Worm (Caenorhabditis elegans) whole organism, mixed stage, embryonic: ENCODE results near the gene C15B12.2.

Experiments
- bed-3 ChIP-seq: fragments of 200-800 bp; sonication (Bioruptor generic); optimal IDR thresholded peaks from 3 replicates; lab custom pipeline; 2018; ENCODE audit warnings: mild to moderate bottlenecking, missing genetic modification characterization, moderate library complexity, missing compliant biosample characterization
- blmp-1 ChIP-seq: fragments of 150-350 bp; optimal IDR thresholded peaks from 2 replicates; lab custom pipeline; 2014; ENCODE audit warnings: missing biosample characterization, missing genetic modification characterization
- ceh-83 ChIP-seq: fragments of 200-800 bp; sonication (Bioruptor generic); optimal IDR thresholded peaks from 2 replicates; lab custom pipeline; 2018; ENCODE audit warnings: mild to moderate bottlenecking, missing genetic modification characterization, missing compliant biosample characterization
- elt-1 ChIP-seq: sonication (generic microtip); optimal IDR thresholded peaks from 2 replicates; lab custom pipeline; 2017; ENCODE audit warnings: missing genetic modification characterization, mild to moderate bottlenecking, missing compliant biosample characterization, antibody characterized with exemption, moderate library complexity, borderline replicate concordance; ENCODE audit not compliant: insufficient read depth
- elt-3 ChIP-seq: fragments of 150-350 bp; optimal IDR thresholded peaks from 2 replicates; lab custom pipeline; 2014; ENCODE audit warnings: missing biosample characterization, missing genetic modification characterization
- ham-2 ChIP-seq: fragments of 200-800 bp; sonication (Bioruptor generic); optimal IDR thresholded peaks from 2 replicates; lab custom pipeline; 2018; ENCODE audit warnings: mild to moderate bottlenecking, missing genetic modification characterization, missing compliant biosample characterization
- hlh-1 ChIP-seq: fragments of 150-350 bp; optimal IDR thresholded peaks from 2 replicates; lab custom pipeline; 2014; ENCODE audit warnings: missing biosample characterization, missing genetic modification reagents, missing genetic modification characterization
- mab-5 ChIP-seq: fragments of 150-350 bp; optimal IDR thresholded peaks from 2 replicates; lab custom pipeline; 2014; ENCODE audit warnings: missing biosample characterization, missing genetic modification characterization
- mep-1 ChIP-seq: fragments of 150-350 bp; optimal IDR thresholded peaks from 2 replicates; lab custom pipeline; 2017; ENCODE audit warnings: missing biosample characterization, missing genetic modification reagents, missing genetic modification characterization, inconsistent platforms
- mls-2 ChIP-seq: sonication (generic microtip); optimal IDR thresholded peaks from 2 replicates; lab custom pipeline; 2016; ENCODE audit warnings: mild to moderate bottlenecking, missing genetic modification characterization, moderate library complexity, missing compliant biosample characterization
- nhr-12 ChIP-seq: fragments of 150-350 bp; optimal IDR thresholded peaks from 2 replicates; lab custom pipeline; 2014; ENCODE audit warnings: missing biosample characterization, missing genetic modification characterization
- nhr-2 ChIP-seq: fragments of 150-350 bp; optimal IDR thresholded peaks from 2 replicates; lab custom pipeline; 2014; ENCODE audit warnings: missing biosample characterization, missing genetic modification characterization
- nhr-237 ChIP-seq: fragments of 150-350 bp; optimal IDR thresholded peaks from 2 replicates; lab custom pipeline; 2014; ENCODE audit warnings: missing biosample characterization, missing genetic modification characterization
- nhr-28 ChIP-seq: fragments of 150-350 bp; optimal IDR thresholded peaks from 2 replicates; lab custom pipeline; 2014; ENCODE audit warnings: missing biosample characterization, missing genetic modification characterization
- sem-2 ChIP-seq: fragments of 200-800 bp; sonication (Bioruptor generic); optimal IDR thresholded peaks from 2 replicates; lab custom pipeline; 2018; ENCODE audit warnings: mild to moderate bottlenecking, missing genetic modification characterization, missing compliant biosample characterization
- snpc-4 ChIP-seq: fragments of 150-350 bp; optimal IDR thresholded peaks from 2 replicates; lab custom pipeline; 2014; ENCODE audit warnings: missing biosample characterization, missing genetic modification characterization
- sptf-1 ChIP-seq: sonication (generic microtip); optimal IDR thresholded peaks from 2 replicates; lab custom pipeline; 2017; ENCODE audit warnings: mild to moderate bottlenecking, missing genetic modification characterization, moderate library complexity, missing compliant biosample characterization
- unc-120 ChIP-seq: sonication (generic microtip); optimal IDR thresholded peaks from 2 replicates; lab custom pipeline; 2017; ENCODE audit warnings: missing genetic modification characterization, missing compliant biosample characterization; ENCODE audit not compliant: poor library complexity, severe bottlenecking
- unc-39 ChIP-seq: fragments of 150-350 bp; optimal IDR thresholded peaks from 2 replicates; lab custom pipeline; 2014; ENCODE audit warnings: missing biosample characterization, missing genetic modification characterization
- unc-62 ChIP-seq: fragments of 150-350 bp; optimal IDR thresholded peaks from 2 replicates; lab custom pipeline; 2014; ENCODE audit warnings: missing biosample characterization, missing genetic modification reagents, missing genetic modification characterization
- ztf-11 ChIP-seq: fragments of 150-350 bp; optimal IDR thresholded peaks from 2 replicates; lab custom pipeline; 2014; ENCODE audit warnings: missing biosample characterization, missing genetic modification characterization

The C15B12.2 gene

DNA sequence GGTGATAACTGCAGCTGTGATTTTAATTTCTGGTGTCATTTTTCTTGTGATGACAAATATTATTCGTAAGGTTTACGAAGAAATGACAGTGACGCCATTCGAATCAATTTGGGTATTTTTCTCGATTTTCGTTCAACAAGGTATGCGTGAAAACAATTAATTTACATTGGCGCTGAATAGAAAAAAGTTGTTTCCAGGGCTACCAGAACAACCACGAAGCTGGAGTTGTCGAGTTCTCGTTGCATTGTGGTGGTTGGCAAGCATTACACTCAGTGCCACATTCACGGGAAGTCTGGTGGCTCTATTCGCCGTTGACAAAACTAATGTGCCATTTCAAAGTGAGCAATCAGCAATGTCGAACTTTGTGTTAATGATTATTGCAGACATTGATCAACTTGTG lies 44.5 kb downstream of the C15B12.2 start:
- TF ChIP-seq elt-3 (tag; lab: Kevin White, UChicago) (no peak), hlh-1 (peak; percentile 51), unc-62 (GFP tag; lab: Kevin White, UChicago) (no peak), nhr-2 (tag; lab: Kevin White, UChicago) (no peak)

DNA sequence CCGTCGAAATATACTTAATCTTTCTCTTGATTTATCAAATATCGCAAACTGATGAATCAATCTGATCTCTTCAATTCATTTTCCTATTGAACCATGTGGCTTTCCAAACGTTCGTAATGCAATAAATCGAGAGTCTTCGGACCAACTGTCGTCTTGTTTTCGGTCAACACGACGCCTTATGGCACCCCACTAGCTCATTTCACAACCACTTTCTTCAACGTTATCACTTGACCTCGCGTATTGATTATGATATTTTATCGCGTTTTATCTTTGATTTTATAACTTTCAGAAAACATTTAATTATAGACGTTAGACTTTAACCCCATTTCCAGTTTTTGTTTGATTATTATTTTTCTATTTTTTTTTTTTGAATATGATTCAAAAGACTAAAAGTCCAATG lies 46.6 kb downstream of the C15B12.2 start:
- TF ChIP-seq bed-3 (GFP tag; lab: Kevin White, UChicago), result no peak
- TF ChIP-seq snpc-4 (tag; lab: Kevin White, UChicago), result no peak
- TF ChIP-seq hlh-1, result peak; percentile 98
- no peak for TF ChIP-seq ceh-83 (GFP tag; lab: Kevin White, UChicago)
- TF ChIP-seq unc-62 (GFP tag; lab: Kevin White, UChicago), result peak; percentile 69
- TF ChIP-seq ztf-11 (tag; lab: Kevin White, UChicago), result no peak
- TF ChIP-seq mep-1 (tag; lab: Kevin White, UChicago), result no peak
- no peak for TF ChIP-seq ham-2 (GFP tag; lab: Kevin White, UChicago)
- TF ChIP-seq nhr-12 (tag; lab: Kevin White, UChicago), result no peak
- TF ChIP-seq nhr-28 (tag; lab: Kevin White, UChicago), result no peak
- TF ChIP-seq mab-5, result no peak
- peak; percentile 73 for TF ChIP-seq unc-120 (tag; lab: Kevin White, UChicago)

DNA sequence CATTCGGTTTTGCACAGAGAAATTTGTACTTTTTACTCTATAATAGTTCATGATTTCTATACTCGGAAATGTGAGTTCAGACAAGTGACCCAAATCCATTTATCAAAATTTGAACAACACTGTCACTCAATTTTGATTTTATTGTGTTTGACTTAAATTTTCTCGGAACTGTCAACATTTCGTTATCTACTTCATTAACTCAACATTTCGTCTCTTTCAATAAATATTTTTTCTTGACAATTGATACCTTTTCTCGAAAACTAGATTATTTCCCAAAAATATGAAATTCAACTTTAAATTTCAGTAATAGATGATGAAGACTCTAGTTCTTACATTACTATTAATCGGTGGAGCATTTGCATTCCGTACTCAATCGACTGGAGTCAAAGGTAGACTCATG lies 47.4 kb downstream of the C15B12.2 start, which contains the start of gene ttr-36:
Gene ttr-36 (plus strand): TSS at position 301 of the 400 bp plus-strand sequence.
- TF ChIP-seq blmp-1 (tag; lab: Kevin White, UChicago), result no peak
- TF ChIP-seq ztf-11 (tag; lab: Kevin White, UChicago), result no peak
- TF ChIP-seq ham-2 (GFP tag; lab: Kevin White, UChicago), result no peak
- no peak for TF ChIP-seq mep-1 (tag; lab: Kevin White, UChicago)
- no peak for TF ChIP-seq nhr-28 (tag; lab: Kevin White, UChicago)
- TF ChIP-seq sptf-1 (tag; lab: Kevin White, UChicago), result no peak
- no peak for TF ChIP-seq nhr-237
- TF ChIP-seq unc-39 (tag; lab: Kevin White, UChicago), result no peak

DNA sequence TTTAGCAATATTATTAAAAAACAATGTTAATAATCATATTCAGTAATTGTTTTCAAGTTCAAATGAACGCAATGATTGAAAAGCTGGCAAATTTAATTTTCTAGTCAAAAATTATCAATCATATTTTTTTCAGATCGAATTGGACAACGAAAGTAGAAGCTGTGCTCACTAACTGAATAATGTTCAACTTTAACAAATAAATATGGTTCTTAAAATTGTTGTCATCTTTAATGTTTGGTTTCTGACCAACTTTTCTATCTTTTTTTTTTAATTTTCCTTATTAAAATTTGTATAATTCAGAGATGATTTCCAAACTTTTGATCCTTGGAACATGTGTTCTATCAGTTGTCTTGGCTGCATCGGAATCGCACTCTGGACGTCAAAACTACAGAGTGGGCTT lies 48.8 kb downstream of the C15B12.2 start, which contains the start of gene ttr-35:
Gene ttr-35 (plus strand): TSS at position 301 of the 400 bp plus-strand sequence.
- TF ChIP-seq snpc-4 (tag; lab: Kevin White, UChicago) (no peak), nhr-28 (tag; lab: Kevin White, UChicago) (no peak)

DNA sequence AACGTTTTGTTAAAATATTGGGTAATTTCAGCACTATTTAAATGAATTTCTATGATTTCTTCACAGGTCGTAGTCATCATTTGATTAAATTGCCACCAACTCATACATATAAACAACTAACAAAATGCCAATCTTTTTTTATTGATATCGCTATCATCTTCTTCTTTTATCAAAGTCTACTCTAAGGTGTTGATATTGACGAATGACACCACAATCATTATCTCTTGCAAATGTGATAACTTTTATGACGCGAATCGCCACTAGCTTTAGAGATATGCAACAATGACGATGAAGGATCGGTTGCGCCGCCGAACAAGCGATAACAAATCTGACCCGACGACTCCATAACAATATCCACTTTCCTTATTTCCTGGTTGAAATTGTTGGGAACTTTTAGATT lies 51.3 kb downstream of the C15B12.2 start:
- TF ChIP-seq elt-3 (tag; lab: Kevin White, UChicago), result peak; percentile 65
- TF ChIP-seq ham-2 (GFP tag; lab: Kevin White, UChicago), result no peak
- TF ChIP-seq nhr-2 (tag; lab: Kevin White, UChicago), result no peak
- no peak for TF ChIP-seq elt-1 (tag; lab: Kevin White, UChicago)
- no peak for TF ChIP-seq mls-2 (tag; lab: Kevin White, UChicago)

DNA sequence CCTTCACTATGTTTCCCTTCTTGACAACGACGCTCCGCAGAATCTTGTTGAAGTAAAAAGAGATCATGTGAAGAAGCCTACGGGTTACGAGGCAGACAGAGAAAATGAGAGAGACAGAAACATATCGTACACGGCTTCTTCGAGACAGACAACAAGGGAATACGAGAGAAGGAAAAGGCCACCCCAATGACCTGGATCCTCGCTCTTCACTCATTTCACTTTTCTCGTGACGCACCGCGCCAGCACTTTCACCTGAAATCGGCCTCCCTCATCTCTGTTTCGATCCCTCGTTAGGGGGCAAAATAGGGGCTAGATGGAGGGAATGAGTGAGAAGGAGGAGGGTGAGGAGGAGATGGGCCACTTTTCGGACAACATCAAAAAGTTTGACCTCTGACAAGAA lies 52.1 kb downstream of the C15B12.2 start:
- no peak for TF ChIP-seq sem-2 (GFP tag; lab: Kevin White, UChicago)
- TF ChIP-seq ham-2 (GFP tag; lab: Kevin White, UChicago), result peak; percentile 61
- peak; percentile 90 for TF ChIP-seq blmp-1 (tag; lab: Kevin White, UChicago)
